Fruit fly (Drosophila melanogaster) Kc167 (cell line): ENCODE measurements around the gene Gcna.

Experiments used
- Myc ChIP-seq: fragments of >200 bp; optimal IDR thresholded peaks from 2 replicates; lab custom pipeline; 2017; ENCODE audit warnings: missing external identifiers
- Sin3A ChIP-seq: fragments of >200 bp; optimal IDR thresholded peaks from 2 replicates; lab custom pipeline; 2018; ENCODE audit warnings: missing external identifiers
- h ChIP-seq: fragments of >200 bp; optimal IDR thresholded peaks from 3 replicates; lab custom pipeline; 2018; ENCODE audit warnings: missing external identifiers
- insv ChIP-seq: fragments of >200 bp; optimal IDR thresholded peaks from 3 replicates; lab custom pipeline; 2018; ENCODE audit warnings: missing external identifiers
- psq ChIP-seq: fragments of >200 bp; optimal IDR thresholded peaks from 2 replicates; lab custom pipeline; 2017; ENCODE audit warnings: missing external identifiers
- ttk ChIP-seq: sonication (Bioruptor generic); optimal IDR thresholded peaks from 2 replicates; lab custom pipeline; 2017; ENCODE audit warnings: missing external identifiers

The Gcna gene

dm6 chrX:1825912-1826862, 39.4 kb downstream of the Gcna start:
- TF ChIP-seq Sin3A (lab: Kevin White, UChicago): no peak

dm6 chrX:1824610-1824948, 41.1 kb downstream of the Gcna start:
- TF ChIP-seq psq (lab: Kevin White, UChicago): no peak
- TF ChIP-seq h (lab: Kevin White, UChicago): no peak
- TF ChIP-seq insv (lab: Kevin White, UChicago): no peak
- no peak for TF ChIP-seq Sin3A (lab: Kevin White, UChicago)
- TF ChIP-seq Myc: no peak
- no peak for TF ChIP-seq ttk (lab: Kevin White, UChicago)

- TF ChIP-seq insv (lab: Kevin White, UChicago) (no peak), h (lab: Kevin White, UChicago) (no peak), Sin3A (lab: Kevin White, UChicago) (no peak), psq (lab: Kevin White, UChicago) (no peak), ttk (lab: Kevin White, UChicago) (no peak), Myc (no peak)
These were observed 41.6 kb downstream of the Gcna start for dm6 chrX:1823883-1824609.

- TF ChIP-seq insv (lab: Kevin White, UChicago) (no peak), ttk (lab: Kevin White, UChicago) (no peak), h (lab: Kevin White, UChicago) (no peak), psq (lab: Kevin White, UChicago) (no peak), Sin3A (lab: Kevin White, UChicago) (no peak), Myc (no peak)
These were observed 43.4 kb downstream of the Gcna start, which contains the start of gene CG14811 for dm6 chrX:1822281-1822680. CG14811 (minus strand) TSS chrX:1822381.

- no peak for TF ChIP-seq ttk (lab: Kevin White, UChicago)
- TF ChIP-seq psq (lab: Kevin White, UChicago): no peak
- TF ChIP-seq h (lab: Kevin White, UChicago): no peak
- no peak for TF ChIP-seq Myc
- TF ChIP-seq insv (lab: Kevin White, UChicago): no peak
- TF ChIP-seq Sin3A (lab: Kevin White, UChicago): no peak
These were observed 44.6 kb downstream of the Gcna start for dm6 chrX:1821039-1821438.

dm6 chrX:1820241-1820640, 45.4 kb downstream of the Gcna start, which contains the start of gene CG14810:
CG14810 (minus strand) TSS chrX:1820341.
- TF ChIP-seq psq (lab: Kevin White, UChicago): no peak
- no peak for TF ChIP-seq Myc
- TF ChIP-seq ttk (lab: Kevin White, UChicago): no peak
- no peak for TF ChIP-seq insv (lab: Kevin White, UChicago)
- TF ChIP-seq h (lab: Kevin White, UChicago): no peak
- TF ChIP-seq Sin3A (lab: Kevin White, UChicago): no peak

- TF ChIP-seq psq (lab: Kevin White, UChicago) (no peak), h (lab: Kevin White, UChicago) (no peak), ttk (lab: Kevin White, UChicago) (no peak), Myc (no peak), Sin3A (lab: Kevin White, UChicago) (no peak), insv (lab: Kevin White, UChicago) (no peak)
These were observed 46.6 kb downstream of the Gcna start for dm6 chrX:1819026-1819425.
